Fruit fly (Drosophila melanogaster) whole organism, embryonic: ENCODE measurements around the gene CG1979.

Source experiments
- Abd-B ChIP-seq: fragments of 200-800 bp; sonication (Bioruptor generic); optimal IDR thresholded peaks from 2 replicates; lab custom pipeline; 2018; ENCODE audit warnings: missing biosample characterization, mild to moderate bottlenecking, missing genetic modification characterization, moderate library complexity
- Asciz ChIP-seq: fragments of 200-800 bp; sonication (Bioruptor generic); optimal IDR thresholded peaks from 2 replicates; lab custom pipeline; 2017; ENCODE audit warnings: missing biosample characterization, mild to moderate bottlenecking, missing genetic modification characterization, missing genetic modification reagents
- B-H1 ChIP-seq: fragments of 200-800 bp; sonication (Bioruptor generic); IDR thresholded peaks from 3 replicates; pipeline ENCODE4 v1.3.6; 2022; ENCODE audit warnings: missing biosample characterization, missing genetic modification characterization
- BEAF-32 ChIP-seq: fragments of 200-800 bp; sonication (Bioruptor generic); optimal IDR thresholded peaks from 3 replicates; lab custom pipeline; 2017; ENCODE audit warnings: missing biosample characterization, missing genetic modification characterization, mild to moderate bottlenecking, moderate library complexity, missing genetic modification reagents
- CG10543 ChIP-seq: fragments of 200-800 bp; sonication (Bioruptor generic); optimal IDR thresholded peaks from 3 replicates; lab custom pipeline; 2017; ENCODE audit warnings: missing biosample characterization, mild to moderate bottlenecking, missing genetic modification characterization, moderate library complexity
- CG10654 ChIP-seq: fragments of 200-800 bp; sonication (Bioruptor generic); optimal IDR thresholded peaks from 2 replicates; lab custom pipeline; 2016; ENCODE audit warnings: missing biosample characterization, missing genetic modification characterization
- CG11456 ChIP-seq: fragments of 200-800 bp; sonication (Bioruptor generic); IDR thresholded peaks from 3 replicates; pipeline ENCODE4 v1.3.6; 2022; ENCODE audit warnings: missing biosample characterization, missing genetic modification characterization
- CG14965 ChIP-seq: fragments of 200-800 bp; sonication (Bioruptor generic); optimal IDR thresholded peaks from 2 replicates; lab custom pipeline; 2016; ENCODE audit warnings: missing biosample characterization, missing genetic modification characterization, borderline replicate concordance
- CG15269 ChIP-seq: fragments of 200-800 bp; sonication (Bioruptor generic); optimal IDR thresholded peaks from 2 replicates; lab custom pipeline; 2018; ENCODE audit warnings: missing biosample characterization, mild to moderate bottlenecking, missing genetic modification characterization, moderate library complexity
- CG17802 ChIP-seq: fragments of 200-800 bp; sonication (Bioruptor generic); optimal IDR thresholded peaks from 2 replicates; lab custom pipeline; 2018; ENCODE audit warnings: missing biosample characterization, mild to moderate bottlenecking, missing genetic modification characterization, moderate library complexity
- CG1792 ChIP-seq: fragments of 200-800 bp; sonication (Bioruptor generic); optimal IDR thresholded peaks from 2 replicates; lab custom pipeline; 2016; ENCODE audit warnings: missing biosample characterization, missing genetic modification characterization
- CG1832 ChIP-seq: fragments of 200-800 bp; sonication (Bioruptor generic); optimal IDR thresholded peaks from 2 replicates; lab custom pipeline; 2017; ENCODE audit warnings: missing biosample characterization, mild to moderate bottlenecking, missing genetic modification characterization, inconsistent platforms
- CG4282 ChIP-seq: fragments of 200-800 bp; sonication (Bioruptor generic); optimal IDR thresholded peaks from 2 replicates; lab custom pipeline; 2016; ENCODE audit warnings: missing biosample characterization, missing genetic modification characterization
- CG4404 ChIP-seq: fragments of 200-800 bp; sonication (Bioruptor generic); IDR thresholded peaks from 2 replicates; pipeline ENCODE4 v1.3.6; 2022; ENCODE audit warnings: missing biosample characterization, missing genetic modification characterization
- CG4820 ChIP-seq: fragments of 200-800 bp; sonication (Bioruptor generic); optimal IDR thresholded peaks from 3 replicates; lab custom pipeline; 2016; ENCODE audit warnings: missing biosample characterization, missing genetic modification characterization
- CG6654 ChIP-seq: fragments of 200-800 bp; sonication (Bioruptor generic); optimal IDR thresholded peaks from 2 replicates; lab custom pipeline; 2017; ENCODE audit warnings: missing biosample characterization, mild to moderate bottlenecking, missing genetic modification characterization
- CHES-1-like ChIP-seq: fragments of 200-800 bp; sonication (Bioruptor generic); optimal IDR thresholded peaks from 2 replicates; lab custom pipeline; 2016; ENCODE audit warnings: missing biosample characterization, missing genetic modification characterization
- D ChIP-seq, 2 experiments: fragments of 200-800 bp in 1 of 2; fragments of >200 bp in 1 of 2; sonication (Bioruptor generic) in 1 of 2; optimal IDR thresholded peaks; 2 replicates in 1 of 2; 3 replicates in 1 of 2; lab custom pipeline; 2017; ENCODE audit warnings: mild to moderate bottlenecking in 1 of 2, missing biosample characterization in 1 of 2, missing genetic modification characterization in 1 of 2, missing genetic modification reagents in 1 of 2
- Dfd ChIP-seq, 2 experiments: fragments of >200 bp; optimal IDR thresholded peaks; 2 replicates each; lab custom pipeline; 2017; ENCODE audit warnings: missing biosample characterization in 2 of 2, missing genetic modification characterization in 2 of 2
- Elba2 ChIP-seq: fragments of 200-800 bp; sonication (Bioruptor generic); optimal IDR thresholded peaks from 3 replicates; lab custom pipeline; 2016; ENCODE audit warnings: missing biosample characterization, missing genetic modification characterization
- H15 ChIP-seq: fragments of 200-800 bp; sonication (Bioruptor generic); IDR thresholded peaks from 3 replicates; pipeline ENCODE4 v1.3.6; 2022; ENCODE audit warnings: missing biosample characterization, missing genetic modification characterization
- HHEX ChIP-seq: fragments of 200-800 bp; sonication (Bioruptor generic); optimal IDR thresholded peaks from 3 replicates; lab custom pipeline; 2017; ENCODE audit warnings: missing biosample characterization, mild to moderate bottlenecking, missing genetic modification characterization, missing genetic modification reagents
- Hr39 ChIP-seq: fragments of >200 bp; optimal IDR thresholded peaks from 2 replicates; lab custom pipeline; 2017
- NC2α ChIP-seq: fragments of 200-800 bp; sonication (Bioruptor generic); optimal IDR thresholded peaks from 2 replicates; lab custom pipeline; 2016; ENCODE audit warnings: missing biosample characterization, missing genetic modification characterization
- NC2β ChIP-seq: fragments of 200-800 bp; sonication (Bioruptor generic); optimal IDR thresholded peaks from 2 replicates; lab custom pipeline; 2016; ENCODE audit warnings: missing biosample characterization, missing genetic modification characterization
- NFAT ChIP-seq: fragments of 200-800 bp; sonication (Bioruptor generic); IDR thresholded peaks from 2 replicates; pipeline ENCODE4 v1.3.6; 2022; ENCODE audit warnings: missing biosample characterization, missing genetic modification characterization
- Oli ChIP-seq: fragments of 200-800 bp; sonication (Bioruptor generic); optimal IDR thresholded peaks from 2 replicates; lab custom pipeline; 2018; ENCODE audit warnings: missing biosample characterization, mild to moderate bottlenecking, missing genetic modification characterization, moderate library complexity
- PHDP ChIP-seq: fragments of 200-800 bp; sonication (Bioruptor generic); optimal IDR thresholded peaks from 3 replicates; lab custom pipeline; 2018; ENCODE audit warnings: missing biosample characterization, mild to moderate bottlenecking, missing genetic modification characterization, moderate library complexity
- Sox102F ChIP-seq: fragments of 200-800 bp; sonication (Bioruptor generic); optimal IDR thresholded peaks from 2 replicates; lab custom pipeline; 2018; ENCODE audit warnings: missing biosample characterization, mild to moderate bottlenecking, missing genetic modification characterization, moderate library complexity
- br ChIP-seq: fragments of >200 bp; optimal IDR thresholded peaks from 2 replicates; lab custom pipeline; 2017
- chif ChIP-seq, 2 experiments: fragments of 200-800 bp; sonication (Bioruptor generic); optimal IDR thresholded peaks; 3 replicates each; lab custom pipeline; 2016; ENCODE audit warnings: missing biosample characterization in 2 of 2, missing genetic modification characterization in 2 of 2
- chn ChIP-seq: fragments of 200-800 bp; sonication (Bioruptor generic); optimal IDR thresholded peaks from 2 replicates; lab custom pipeline; 2016; ENCODE audit warnings: missing biosample characterization, missing genetic modification characterization
- dm ChIP-seq: fragments of 200-800 bp; sonication (Bioruptor generic); optimal IDR thresholded peaks from 3 replicates; lab custom pipeline; 2016; ENCODE audit warnings: missing biosample characterization, missing genetic modification characterization
- dpn ChIP-seq, 2 experiments: fragments of 200-800 bp; sonication (Bioruptor generic); optimal IDR thresholded peaks; 3 replicates each; lab custom pipeline; 2016; ENCODE audit warnings: missing biosample characterization in 2 of 2, missing genetic modification characterization in 2 of 2
- dysf ChIP-seq: fragments of 200-800 bp; sonication (Bioruptor generic); IDR thresholded peaks from 3 replicates; pipeline ENCODE4 v1.3.6; 2022; ENCODE audit warnings: missing biosample characterization, missing genetic modification characterization
- emc ChIP-seq: fragments of 200-800 bp; sonication (Bioruptor generic); optimal IDR thresholded peaks from 2 replicates; lab custom pipeline; 2016; ENCODE audit warnings: missing biosample characterization, missing genetic modification characterization
- jing ChIP-seq: fragments of 200-800 bp; sonication (Bioruptor generic); optimal IDR thresholded peaks from 2 replicates; lab custom pipeline; 2018; ENCODE audit warnings: missing biosample characterization, mild to moderate bottlenecking, missing genetic modification characterization
- kni ChIP-seq: fragments of 200-800 bp; sonication (Bioruptor generic); optimal IDR thresholded peaks from 3 replicates; lab custom pipeline; 2017; ENCODE audit warnings: mild to moderate bottlenecking, missing biosample characterization, missing genetic modification reagents, missing genetic modification characterization
- oc ChIP-seq: fragments of 200-800 bp; sonication (Bioruptor generic); optimal IDR thresholded peaks from 2 replicates; lab custom pipeline; 2018; ENCODE audit warnings: missing biosample characterization, mild to moderate bottlenecking, missing genetic modification characterization, moderate library complexity
- pb ChIP-seq: fragments of 200-800 bp; sonication (Bioruptor generic); optimal IDR thresholded peaks from 3 replicates; lab custom pipeline; 2016; ENCODE audit warnings: missing biosample characterization, missing genetic modification characterization
- pho ChIP-seq: fragments of 200-800 bp; sonication (Bioruptor generic); optimal IDR thresholded peaks from 2 replicates; lab custom pipeline; 2016; ENCODE audit warnings: missing biosample characterization, missing genetic modification characterization
- pita ChIP-seq: fragments of 200-800 bp; sonication (Bioruptor generic); optimal IDR thresholded peaks from 2 replicates; lab custom pipeline; 2017; ENCODE audit warnings: missing biosample characterization, mild to moderate bottlenecking, missing genetic modification characterization
- ro ChIP-seq: fragments of 200-800 bp; sonication (Bioruptor generic); IDR thresholded peaks from 2 replicates; pipeline ENCODE4 v1.3.6; 2022; ENCODE audit warnings: missing biosample characterization, missing genetic modification characterization
- sd ChIP-seq: fragments of 200-800 bp; sonication (Bioruptor generic); optimal IDR thresholded peaks from 3 replicates; lab custom pipeline; 2018; ENCODE audit warnings: missing biosample characterization, mild to moderate bottlenecking, missing genetic modification characterization, moderate library complexity
- sens-2 ChIP-seq: fragments of 200-800 bp; sonication (Bioruptor generic); IDR thresholded peaks from 2 replicates; pipeline ENCODE4 v1.3.6; 2022; ENCODE audit warnings: missing biosample characterization, missing genetic modification characterization
- slbo ChIP-seq: fragments of 200-800 bp; sonication (Bioruptor generic); IDR thresholded peaks from 2 replicates; pipeline ENCODE4 v1.3.6; 2022; ENCODE audit warnings: missing biosample characterization, missing genetic modification characterization
- tio ChIP-seq: fragments of 200-800 bp; sonication (Bioruptor generic); optimal IDR thresholded peaks from 2 replicates; lab custom pipeline; 2017; ENCODE audit warnings: missing biosample characterization, missing genetic modification characterization, inconsistent platforms
- z ChIP-seq: fragments of 200-800 bp; sonication (Bioruptor generic); IDR thresholded peaks from 3 replicates; pipeline ENCODE4 v1.3.6; 2022; ENCODE audit warnings: missing biosample characterization, missing genetic modification characterization
- zf30C ChIP-seq: fragments of 200-800 bp; sonication (Bioruptor generic); optimal IDR thresholded peaks from 3 replicates; lab custom pipeline; 2018; ENCODE audit warnings: missing biosample characterization, mild to moderate bottlenecking, missing genetic modification characterization

The CG1979 gene

DNA sequence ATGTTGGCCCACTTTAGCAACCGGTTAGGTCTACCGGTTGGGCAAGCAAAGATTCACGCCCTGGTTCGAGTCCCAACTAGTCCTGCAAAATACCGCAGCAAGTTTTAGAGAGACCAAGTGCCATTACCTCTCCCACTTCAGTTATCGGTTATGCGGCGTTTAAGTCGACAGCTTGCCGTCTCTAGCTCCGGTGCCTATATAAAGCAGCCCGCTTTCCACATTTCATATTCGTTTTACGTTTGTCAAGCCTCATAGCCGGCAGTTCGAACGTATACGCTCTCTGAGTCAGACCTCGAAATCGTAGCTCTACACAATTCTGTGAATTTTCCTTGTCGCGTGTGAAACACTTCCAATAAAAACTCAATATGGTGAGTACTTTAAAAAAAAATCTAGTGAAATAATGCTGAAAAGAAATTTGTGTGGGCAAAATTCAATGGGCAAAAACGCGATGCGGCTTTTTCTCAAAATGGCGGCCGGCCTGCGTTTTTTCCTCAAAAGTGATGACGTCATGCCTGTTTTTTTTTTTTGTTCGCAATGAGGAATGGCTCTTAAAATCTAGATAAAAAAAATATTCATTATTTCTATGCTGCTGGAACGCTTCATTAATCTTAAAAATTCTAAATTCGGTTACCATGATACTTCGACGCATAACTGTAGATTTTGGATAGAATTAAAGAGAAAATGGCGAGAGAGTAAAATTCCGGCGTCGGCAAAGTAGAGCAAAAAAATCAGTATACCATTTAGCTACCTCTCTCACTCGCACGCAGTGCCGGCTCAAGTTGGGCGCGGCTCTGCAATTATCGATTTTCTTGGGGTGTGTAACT is 32.2 kb downstream of the CG1979 start, which contains the start of gene alphaTub84B (continued):
- TF ChIP-seq NC2α (GFP tag; lab: Kevin White, UChicago): peak; percentile 87
- TF ChIP-seq D (optimal IDR thresholded peaks at IDR 0.05; lab: Kevin White, UChicago): no peak
- TF ChIP-seq D (GFP tag; optimal IDR thresholded peaks at IDR 0.05; lab: Kevin White, UChicago): peak; percentile 48
- TF ChIP-seq pb (GFP tag; lab: Kevin White, UChicago): peak; percentile 79
- no peak for TF ChIP-seq oc (tag; lab: Kevin White, UChicago)
- TF ChIP-seq dysf: 0 out of 3 replicates have a peak, but pooled peaks have one; percentile 22
- no peak for TF ChIP-seq Sox102F
- peak; percentile 53 for TF ChIP-seq CG1792 (GFP tag; lab: Kevin White, UChicago)
- peak; percentile 20 for TF ChIP-seq Oli (tag; lab: Kevin White, UChicago)
- no peak for TF ChIP-seq jing (GFP tag; lab: Kevin White, UChicago)
- peak; percentile 85 for TF ChIP-seq CG10543 (GFP tag; lab: Kevin White, UChicago)
- peak; percentile 75 for TF ChIP-seq CG15269 (tag; lab: Kevin White, UChicago)
- peak; percentile 75 for TF ChIP-seq CHES-1-like (GFP tag; lab: Kevin White, UChicago)
- TF ChIP-seq sd (tag; lab: Kevin White, UChicago): peak; percentile 79
- peak; percentile 88 for TF ChIP-seq kni
- TF ChIP-seq NC2β (GFP tag; lab: Kevin White, UChicago): peak; percentile 87
- TF ChIP-seq B-H1 (GFP tag; lab: Robert Waterston, UW): no peak; the same call in 2 of the 3 replicates
- TF ChIP-seq emc (GFP tag; lab: Kevin White, UChicago): peak; percentile 48
- no peak for TF ChIP-seq CG6654 (GFP tag; lab: Kevin White, UChicago)
- peak; percentile 84 for TF ChIP-seq NFAT (GFP tag; lab: Robert Waterston, UW)
- peak; percentile 81 for TF ChIP-seq CG4282 (GFP tag; lab: Kevin White, UChicago)
- TF ChIP-seq tio (GFP tag; lab: Kevin White, UChicago): no peak
- TF ChIP-seq CG14965 (GFP tag; lab: Kevin White, UChicago): peak; percentile 50
- peak; percentile 43 for TF ChIP-seq CG17802 (tag; lab: Kevin White, UChicago)
- TF ChIP-seq CG11456 (GFP tag; lab: Robert Waterston, UW): peak; percentile 83
- peak; percentile 56 for TF ChIP-seq BEAF-32 (GFP tag; lab: Kevin White, UChicago)
- TF ChIP-seq CG10654: no peak
- TF ChIP-seq Elba2: no peak
- TF ChIP-seq Asciz: peak; percentile 67
- no peak for TF ChIP-seq z (GFP tag; lab: Robert Waterston, UW)
- TF ChIP-seq Abd-B: no peak
- TF ChIP-seq CG4820 (GFP tag; lab: Kevin White, UChicago): no peak
- TF ChIP-seq PHDP (tag; lab: Kevin White, UChicago): peak; percentile 58
- peak; percentile 64 for TF ChIP-seq pho
- TF ChIP-seq dpn (GFP tag; optimal IDR thresholded peaks at IDR 0.05; lab: Kevin White, UChicago): peak; percentile 57 to 81
- no peak for TF ChIP-seq ro
- peak; percentile 67 for TF ChIP-seq slbo (GFP tag; lab: Robert Waterston, UW)
- TF ChIP-seq dm (GFP tag; lab: Kevin White, UChicago): peak; percentile 54
- TF ChIP-seq zf30C: peak; percentile 41
- 0 out of 2 replicates have a peak, but pooled peaks have one; percentile 31 for TF ChIP-seq sens-2 (GFP tag; lab: Robert Waterston, UW)
- TF ChIP-seq chn: peak; percentile 48
- TF ChIP-seq H15 (GFP tag; lab: Robert Waterston, UW): no peak
- TF ChIP-seq br: no peak
- no peak for TF ChIP-seq Dfd (GFP tag; optimal IDR thresholded peaks at IDR 0.05; lab: Kevin White, UChicago)
- TF ChIP-seq Hr39: no peak
- peak; percentile 34 to 41 for TF ChIP-seq chif (GFP tag; optimal IDR thresholded peaks at IDR 0.05; lab: Kevin White, UChicago)
- TF ChIP-seq pita (GFP tag; lab: Kevin White, UChicago): peak; percentile 93
- peak; percentile 74 for TF ChIP-seq HHEX
- TF ChIP-seq CG1832 (GFP tag; lab: Kevin White, UChicago): no peak
- no peak for TF ChIP-seq CG4404
